Fruit fly (Drosophila melanogaster): ENCODE data around the gene CG17350.

dm6 chr2L:19416602-19417497, 36.1 kb downstream of the CG17350 start, which contains the start of gene Lectin-galC1:
- no peak for TF ChIP-seq h (optimal IDR thresholded peaks at IDR 0.05)
- no peak for TF ChIP-seq psq (optimal IDR thresholded peaks at IDR 0.05)

Data from Kc167 (cell line).